Fruit fly (Drosophila melanogaster) whole organism, embryonic: ENCODE measurements around the gene Pgd.

Source experiments
- B-H2 ChIP-seq: fragments of 200-800 bp; sonication (Bioruptor generic); optimal IDR thresholded peaks from 2 replicates; lab custom pipeline; 2018; ENCODE audit warnings: missing biosample characterization, mild to moderate bottlenecking, missing genetic modification characterization
- Bdp1 ChIP-seq: fragments of 200-800 bp; sonication (Bioruptor generic); optimal IDR thresholded peaks from 3 replicates; lab custom pipeline; 2016; ENCODE audit warnings: missing biosample characterization, missing genetic modification characterization
- CG1024 ChIP-seq: fragments of 200-800 bp; sonication (Bioruptor generic); IDR thresholded peaks from 2 replicates; pipeline ENCODE4 v1.3.6; 2022; ENCODE audit warnings: missing biosample characterization, missing genetic modification characterization
- CG10462 ChIP-seq: fragments of 200-800 bp; sonication (Bioruptor generic); optimal IDR thresholded peaks from 2 replicates; lab custom pipeline; 2016; ENCODE audit warnings: missing biosample characterization, missing genetic modification characterization
- CG11247 ChIP-seq: fragments of 200-800 bp; sonication (Bioruptor generic); IDR thresholded peaks from 2 replicates; pipeline ENCODE4 v1.3.6; 2022; ENCODE audit warnings: missing biosample characterization, missing genetic modification characterization
- CG12071 ChIP-seq: fragments of 200-800 bp; sonication (Bioruptor generic); optimal IDR thresholded peaks from 3 replicates; lab custom pipeline; 2018; ENCODE audit warnings: missing biosample characterization, mild to moderate bottlenecking, missing genetic modification characterization
- CG12659 ChIP-seq: fragments of 200-800 bp; sonication (Bioruptor generic); optimal IDR thresholded peaks from 3 replicates; lab custom pipeline; 2017; ENCODE audit warnings: mild to moderate bottlenecking, missing biosample characterization, missing genetic modification reagents, missing genetic modification characterization
- CG15269 ChIP-seq: fragments of 200-800 bp; sonication (Bioruptor generic); optimal IDR thresholded peaks from 2 replicates; lab custom pipeline; 2018; ENCODE audit warnings: missing biosample characterization, mild to moderate bottlenecking, missing genetic modification characterization, moderate library complexity
- CG1603 ChIP-seq: fragments of 200-800 bp; sonication (Bioruptor generic); optimal IDR thresholded peaks from 2 replicates; lab custom pipeline; 2019; ENCODE audit warnings: missing biosample characterization, mild to moderate bottlenecking, missing genetic modification characterization, moderate library complexity
- CG17829 ChIP-seq: fragments of 200-800 bp; optimal IDR thresholded peaks from 2 replicates; lab custom pipeline; 2019; ENCODE audit warnings: missing biosample characterization, mild to moderate bottlenecking, missing genetic modification characterization, moderate library complexity
- CG1792 ChIP-seq: fragments of 200-800 bp; sonication (Bioruptor generic); optimal IDR thresholded peaks from 2 replicates; lab custom pipeline; 2016; ENCODE audit warnings: missing biosample characterization, missing genetic modification characterization
- CG18262 ChIP-seq: fragments of 200-800 bp; optimal IDR thresholded peaks from 3 replicates; lab custom pipeline; 2019; ENCODE audit warnings: missing biosample characterization, mild to moderate bottlenecking, missing genetic modification characterization, moderate library complexity
- CG2116 ChIP-seq: fragments of 200-800 bp; sonication (Bioruptor generic); optimal IDR thresholded peaks from 3 replicates; lab custom pipeline; 2018; ENCODE audit warnings: missing biosample characterization, mild to moderate bottlenecking, missing genetic modification characterization
- CG2889 ChIP-seq: fragments of 200-800 bp; sonication (Bioruptor generic); IDR thresholded peaks from 3 replicates; pipeline ENCODE4 v1.3.6; 2022; ENCODE audit warnings: missing biosample characterization, missing genetic modification characterization
- CG31365 ChIP-seq: fragments of 200-800 bp; sonication (Bioruptor generic); optimal IDR thresholded peaks from 2 replicates; lab custom pipeline; 2018; ENCODE audit warnings: missing biosample characterization, mild to moderate bottlenecking, missing genetic modification characterization
- CG3838 ChIP-seq: fragments of 200-800 bp; sonication (Bioruptor generic); optimal IDR thresholded peaks from 3 replicates; lab custom pipeline; 2016; ENCODE audit warnings: missing biosample characterization, missing genetic modification characterization
- CG42726 ChIP-seq: fragments of 200-800 bp; sonication (Bioruptor generic); IDR thresholded peaks from 2 replicates; pipeline ENCODE4 v1.3.6; 2022; ENCODE audit warnings: missing biosample characterization, missing genetic modification characterization; ENCODE audit not compliant: partially characterized antibody
- CG6683 ChIP-seq: fragments of 200-800 bp; sonication (Bioruptor generic); optimal IDR thresholded peaks from 2 replicates; lab custom pipeline; 2017; ENCODE audit warnings: missing biosample characterization, mild to moderate bottlenecking, missing genetic modification characterization, missing genetic modification reagents
- CG8290 ChIP-seq, 3 experiments: fragments of 200-800 bp; sonication (Bioruptor generic); optimal IDR thresholded peaks; 2 replicates each; lab custom pipeline; 2016 to 2019; ENCODE audit warnings: missing biosample characterization in 3 of 3, missing genetic modification characterization in 3 of 3, mild to moderate bottlenecking in 2 of 3, moderate library complexity in 1 of 3
- CHES-1-like ChIP-seq: fragments of 200-800 bp; sonication (Bioruptor generic); optimal IDR thresholded peaks from 2 replicates; lab custom pipeline; 2016; ENCODE audit warnings: missing biosample characterization, missing genetic modification characterization
- Chrac-16 ChIP-seq: fragments of 200-800 bp; sonication (Bioruptor generic); optimal IDR thresholded peaks from 3 replicates; lab custom pipeline; 2016; ENCODE audit warnings: missing biosample characterization, missing genetic modification characterization
- Dbx ChIP-seq: fragments of 200-800 bp; sonication (Bioruptor generic); IDR thresholded peaks from 3 replicates; pipeline ENCODE4 v1.3.6; 2022; ENCODE audit warnings: missing biosample characterization, missing genetic modification characterization
- Dip2 ChIP-seq: fragments of 200-800 bp; sonication (Bioruptor generic); IDR thresholded peaks from 2 replicates; pipeline ENCODE4 v1.3.6; 2022; ENCODE audit warnings: missing biosample characterization, missing genetic modification characterization
- HLHmδ ChIP-seq: fragments of 200-800 bp; sonication (Bioruptor generic); optimal IDR thresholded peaks from 2 replicates; lab custom pipeline; 2018; ENCODE audit warnings: missing biosample characterization, mild to moderate bottlenecking, missing genetic modification characterization, moderate library complexity
- Jarid2 ChIP-seq: fragments of 200-800 bp; sonication (Bioruptor generic); optimal IDR thresholded peaks from 3 replicates; lab custom pipeline; 2017; ENCODE audit warnings: mild to moderate bottlenecking, missing biosample characterization, missing genetic modification reagents, missing genetic modification characterization
- Lim3 ChIP-seq: fragments of 200-800 bp; sonication (Bioruptor generic); IDR thresholded peaks from 2 replicates; pipeline ENCODE4 v1.3.6; 2022; ENCODE audit warnings: missing biosample characterization, missing genetic modification characterization
- MBD-R2 ChIP-seq: fragments of 200-800 bp; sonication (Bioruptor generic); IDR thresholded peaks from 2 replicates; pipeline ENCODE4 v1.3.6; 2022; ENCODE audit warnings: missing biosample characterization, missing genetic modification characterization
- Mrtf ChIP-seq: fragments of 200-800 bp; sonication (Bioruptor generic); IDR thresholded peaks from 3 replicates; pipeline ENCODE4 v1.3.6; 2022; ENCODE audit warnings: missing biosample characterization, missing genetic modification characterization
- Ravus ChIP-seq: fragments of 200-800 bp; sonication (Bioruptor generic); IDR thresholded peaks from 2 replicates; pipeline ENCODE4 v1.3.6; 2022; ENCODE audit warnings: missing biosample characterization, missing genetic modification characterization
- Sin3A ChIP-seq: fragments of >200 bp; optimal IDR thresholded peaks from 2 replicates; lab custom pipeline; 2018
- Six4 ChIP-seq: fragments of 200-800 bp; sonication (Bioruptor generic); optimal IDR thresholded peaks from 2 replicates; lab custom pipeline; 2016; ENCODE audit warnings: missing biosample characterization, missing genetic modification characterization
- Sox100B ChIP-seq: fragments of 200-800 bp; sonication (Bioruptor generic); optimal IDR thresholded peaks from 3 replicates; lab custom pipeline; 2018; ENCODE audit warnings: missing biosample characterization, mild to moderate bottlenecking, missing genetic modification characterization
- Stat92E ChIP-seq, 3 experiments: fragments of >200 bp in 2 of 3; fragments of 200-800 bp in 1 of 3; sonication (Bioruptor generic) in 1 of 3; optimal IDR thresholded peaks; 2 replicates each; lab custom pipeline; 2017 to 2019; ENCODE audit warnings: missing biosample characterization in 3 of 3, missing genetic modification characterization in 3 of 3, mild to moderate bottlenecking in 1 of 3, moderate library complexity in 1 of 3
- Tbp ChIP-seq: fragments of >200 bp; optimal IDR thresholded peaks from 2 replicates; lab custom pipeline; 2018; ENCODE audit warnings: missing biosample characterization, missing genetic modification characterization
- Trl ChIP-seq, 3 experiments: fragments of >200 bp in 2 of 3; fragments of 200-800 bp in 1 of 3; sonication (Bioruptor generic) in 1 of 3; optimal IDR thresholded peaks; 2 replicates in 1 of 3; 3 replicates in 2 of 3; lab custom pipeline; 2016 to 2017; ENCODE audit warnings: missing biosample characterization in 1 of 3, missing genetic modification characterization in 1 of 3
- bab2 ChIP-seq: fragments of 200-800 bp; sonication (Bioruptor generic); optimal IDR thresholded peaks from 2 replicates; lab custom pipeline; 2016; ENCODE audit warnings: missing biosample characterization, missing genetic modification characterization
- ems ChIP-seq: fragments of 200-800 bp; sonication (Bioruptor generic); optimal IDR thresholded peaks from 3 replicates; lab custom pipeline; 2016; ENCODE audit warnings: missing biosample characterization, missing genetic modification characterization
- en ChIP-seq: fragments of 200-800 bp; sonication (Bioruptor generic); optimal IDR thresholded peaks from 2 replicates; lab custom pipeline; 2016; ENCODE audit warnings: missing biosample characterization, missing genetic modification characterization
- ftz-f1 ChIP-seq: fragments of 200-800 bp; sonication (Bioruptor generic); optimal IDR thresholded peaks from 2 replicates; lab custom pipeline; 2016; ENCODE audit warnings: missing biosample characterization, missing genetic modification characterization
- grau ChIP-seq: fragments of 200-800 bp; optimal IDR thresholded peaks from 3 replicates; lab custom pipeline; 2019; ENCODE audit warnings: missing biosample characterization, mild to moderate bottlenecking, missing genetic modification characterization, moderate library complexity
- her ChIP-seq: fragments of 200-800 bp; sonication (Bioruptor generic); optimal IDR thresholded peaks from 2 replicates; lab custom pipeline; 2016; ENCODE audit warnings: missing biosample characterization, missing genetic modification characterization
- insv ChIP-seq, 2 experiments: fragments of 200-800 bp; sonication (Bioruptor generic); optimal IDR thresholded peaks; 3 replicates each; lab custom pipeline; 2016 to 2018; ENCODE audit warnings: missing biosample characterization in 2 of 2, missing genetic modification characterization in 2 of 2
- lab ChIP-seq: fragments of 200-800 bp; sonication (Bioruptor generic); optimal IDR thresholded peaks from 3 replicates; lab custom pipeline; 2017; ENCODE audit warnings: missing biosample characterization, missing genetic modification characterization, mild to moderate bottlenecking, moderate library complexity, missing genetic modification reagents
- mld ChIP-seq: fragments of 200-800 bp; sonication (Bioruptor generic); IDR thresholded peaks from 3 replicates; pipeline ENCODE4 v1.3.6; 2022; ENCODE audit warnings: missing biosample characterization, missing genetic modification characterization; ENCODE audit not compliant: partially characterized antibody
- sima ChIP-seq: fragments of 200-800 bp; sonication (Bioruptor generic); optimal IDR thresholded peaks from 2 replicates; lab custom pipeline; 2016; ENCODE audit warnings: missing biosample characterization, missing genetic modification characterization
- sna ChIP-seq: fragments of 200-800 bp; sonication (Bioruptor generic); IDR thresholded peaks from 2 replicates; pipeline ENCODE4 v1.3.6; 2022; ENCODE audit warnings: missing biosample characterization, missing genetic modification characterization; ENCODE audit not compliant: partially characterized antibody
- tna ChIP-seq: fragments of 200-800 bp; sonication (Bioruptor generic); IDR thresholded peaks from 2 replicates; pipeline ENCODE4 v1.3.6; 2022; ENCODE audit warnings: missing biosample characterization, missing genetic modification characterization; ENCODE audit not compliant: partially characterized antibody
- unc-4 ChIP-seq: fragments of 200-800 bp; sonication (Bioruptor generic); IDR thresholded peaks from 2 replicates; pipeline ENCODE4 v1.3.6; 2022; ENCODE audit warnings: missing biosample characterization, missing genetic modification characterization; ENCODE audit not compliant: partially characterized antibody
- vfl ChIP-seq: fragments of 200-800 bp; sonication (Bioruptor generic); optimal IDR thresholded peaks from 2 replicates; lab custom pipeline; 2016; ENCODE audit warnings: missing biosample characterization, missing genetic modification characterization
- zen2 ChIP-seq: fragments of 200-800 bp; sonication (Bioruptor generic); IDR thresholded peaks from 3 replicates; pipeline ENCODE4 v1.3.6; 2022; ENCODE audit warnings: missing biosample characterization, missing genetic modification characterization; ENCODE audit not compliant: partially characterized antibody

Gene Pgd

dm6 chrX:2158668-2159163 lies 13.8 kb downstream of the Pgd start, which contains the start of gene wapl (continued):
- TF ChIP-seq Sox100B (GFP tag; lab: Kevin White, UChicago) = no peak
- TF ChIP-seq bab2 = no peak
- peak; percentile 19 for TF ChIP-seq B-H2 (GFP tag; lab: Kevin White, UChicago)
- peak; percentile 12 for TF ChIP-seq CG8290 (GFP tag; optimal IDR thresholded peaks at IDR 0.05; lab: Kevin White, UChicago)
- peak in 1 of 2 experiments; percentile 76 for TF ChIP-seq CG8290 (tag; optimal IDR thresholded peaks at IDR 0.05; lab: Kevin White, UChicago)
- TF ChIP-seq CG1024 (GFP tag; lab: Robert Waterston, UW) = no peak
- peak; percentile 9 for TF ChIP-seq ems (GFP tag; lab: Kevin White, UChicago)
- no peak for TF ChIP-seq Bdp1 (GFP tag; lab: Kevin White, UChicago)
- no peak for TF ChIP-seq CG31365 (tag; lab: Kevin White, UChicago)
- no peak for TF ChIP-seq CG10462 (GFP tag; lab: Kevin White, UChicago)
- peak in 1 of 3 experiments; percentile 8 for TF ChIP-seq Stat92E (GFP tag; optimal IDR thresholded peaks at IDR 0.05; lab: Kevin White, UChicago)
- no peak for TF ChIP-seq CG18262 (tag; lab: Kevin White, UChicago)
- no peak for TF ChIP-seq CG15269
- no peak for TF ChIP-seq Jarid2 (GFP tag; lab: Kevin White, UChicago)
- peak; percentile 91 for TF ChIP-seq sna (GFP tag; lab: Robert Waterston, UW)
- TF ChIP-seq sima (GFP tag; lab: Kevin White, UChicago) = no peak
- TF ChIP-seq her (GFP tag; lab: Kevin White, UChicago) = peak; percentile 64
- TF ChIP-seq CG11247 (GFP tag; lab: Robert Waterston, UW) = no peak
- no peak for TF ChIP-seq Ravus
- TF ChIP-seq MBD-R2 = peak; percentile 52
- peak; percentile 94 for TF ChIP-seq CG42726
- peak; percentile 82 for TF ChIP-seq Sin3A (lab: Kevin White, UChicago)
- TF ChIP-seq Six4 (GFP tag; lab: Kevin White, UChicago) = no peak
- TF ChIP-seq Mrtf = no peak
- TF ChIP-seq CG17829 (tag; lab: Kevin White, UChicago) = peak; percentile 14
- no peak for TF ChIP-seq Tbp
- TF ChIP-seq CG1603 (tag; lab: Kevin White, UChicago) = peak; percentile 85
- TF ChIP-seq CG3838 (GFP tag; lab: Kevin White, UChicago) = no peak
- TF ChIP-seq CG2116 (GFP tag; lab: Kevin White, UChicago) = peak; percentile 86
- TF ChIP-seq HLHmδ = no peak
- TF ChIP-seq insv (GFP tag; optimal IDR thresholded peaks at IDR 0.05; lab: Kevin White, UChicago) = no peak
- no peak for TF ChIP-seq Trl (optimal IDR thresholded peaks at IDR 0.05; lab: Kevin White, UChicago)
- TF ChIP-seq Trl (GFP tag; optimal IDR thresholded peaks at IDR 0.05; lab: Kevin White, UChicago) = peak; percentile 22
- peak; percentile 93 for TF ChIP-seq tna
- no peak for TF ChIP-seq Chrac-16 (GFP tag; lab: Kevin White, UChicago)
- TF ChIP-seq CG6683 = no peak
- TF ChIP-seq CHES-1-like (GFP tag; lab: Kevin White, UChicago) = peak; percentile 37
- peak; percentile 96 for TF ChIP-seq unc-4
- TF ChIP-seq zen2 = peak; percentile 90
- TF ChIP-seq ftz-f1 = peak; percentile 98
- TF ChIP-seq Lim3 (GFP tag; lab: Robert Waterston, UW) = no peak
- TF ChIP-seq mld (GFP tag; lab: Robert Waterston, UW) = peak; percentile 87
- peak; percentile 25 for TF ChIP-seq grau (tag; lab: Kevin White, UChicago)
- TF ChIP-seq CG12659 = peak; percentile 61
- no peak for TF ChIP-seq en (GFP tag; lab: Kevin White, UChicago)
- TF ChIP-seq Dbx (GFP tag; lab: Robert Waterston, UW) = peak; percentile 53; the same call in 1 of the 3 replicates
- no peak for TF ChIP-seq CG2889
- peak; percentile 8 for TF ChIP-seq CG1792 (GFP tag; lab: Kevin White, UChicago)
- no peak for TF ChIP-seq Dip2 (GFP tag; lab: Robert Waterston, UW)
- TF ChIP-seq CG12071 = no peak
- peak; percentile 19 for TF ChIP-seq lab (GFP tag; lab: Kevin White, UChicago)
- peak; percentile 26 for TF ChIP-seq vfl (GFP tag; lab: Kevin White, UChicago)
